Worm (Caenorhabditis elegans) whole organism, young adult: ENCODE data around the gene hlh-14.
A peak's percentile ranks its signal among the peaks of the same experiment; 100 is the strongest.

Experiments
- B0019.2 ChIP-seq: fragments of 200-800 bp; sonication (Bioruptor generic); conservative IDR thresholded peaks from 2 replicates; pipeline ENCODE4 v1.3.6; 2022; ENCODE audit warnings: missing genetic modification reagents, missing genetic modification characterization, missing compliant biosample characterization
- B0035.1 ChIP-seq: sonication (generic microtip); optimal IDR thresholded peaks from 2 replicates; lab custom pipeline; 2016; ENCODE audit warnings: missing genetic modification characterization, mild to moderate bottlenecking, missing compliant biosample characterization, missing genotype, missing genetic modification reagents
- B0261.1 ChIP-seq: sonication (generic microtip); optimal IDR thresholded peaks from 2 replicates; lab custom pipeline; 2016; ENCODE audit warnings: mild to moderate bottlenecking, missing genetic modification characterization, moderate library complexity, missing compliant biosample characterization
- F10E7.11 ChIP-seq: sonication (generic microtip); optimal IDR thresholded peaks from 2 replicates; lab custom pipeline; 2017; ENCODE audit warnings: mild to moderate bottlenecking, missing genetic modification characterization, moderate library complexity, missing compliant biosample characterization
- F33H1.4 ChIP-seq: fragments of 200-800 bp; sonication (Bioruptor generic); IDR thresholded peaks from 2 replicates; pipeline ENCODE4 v1.3.6; 2022; ENCODE audit warnings: missing genetic modification reagents, missing genetic modification characterization, missing compliant biosample characterization
- F39B2.1 ChIP-seq: fragments of 200-800 bp; sonication (Bioruptor generic); IDR thresholded peaks from 2 replicates; pipeline ENCODE4 v1.3.6; 2022; ENCODE audit warnings: missing genetic modification reagents, missing genetic modification characterization, missing compliant biosample characterization
- F52B5.7 ChIP-seq: sonication (generic microtip); optimal IDR thresholded peaks from 2 replicates; lab custom pipeline; 2016; ENCODE audit warnings: mild to moderate bottlenecking, missing genetic modification characterization, missing compliant biosample characterization
- K12H6.12 ChIP-seq: fragments of 200-800 bp; sonication (Bioruptor generic); optimal IDR thresholded peaks from 2 replicates; lab custom pipeline; 2018; ENCODE audit warnings: mild to moderate bottlenecking, missing genetic modification characterization, missing compliant biosample characterization
- T07F8.4 ChIP-seq: sonication (generic microtip); optimal IDR thresholded peaks from 2 replicates; lab custom pipeline; 2016; ENCODE audit warnings: mild to moderate bottlenecking, missing genetic modification characterization, moderate library complexity, missing compliant biosample characterization
- Y53G8AR.9 ChIP-seq: fragments of 200-800 bp; sonication (Bioruptor generic); conservative IDR thresholded peaks from 2 replicates; pipeline ENCODE4 v1.3.6; 2022; ENCODE audit warnings: missing genetic modification reagents, missing genetic modification characterization, missing compliant biosample characterization
- Y56A3A.18 ChIP-seq: fragments of 200-800 bp; sonication (Bioruptor generic); IDR thresholded peaks from 2 replicates; pipeline ENCODE4 v1.3.6; 2022; ENCODE audit warnings: missing genetic modification reagents, missing genetic modification characterization, missing compliant biosample characterization
- Y95B8A.8 ChIP-seq: fragments of 200-800 bp; sonication (Bioruptor generic); IDR thresholded peaks from 2 replicates; pipeline ENCODE4 v1.3.6; 2022; ENCODE audit warnings: missing genetic modification reagents, missing genetic modification characterization, missing compliant biosample characterization
- aptf-2 ChIP-seq: fragments of 200-800 bp; sonication (Bioruptor generic); conservative IDR thresholded peaks from 2 replicates; pipeline ENCODE4 v1.3.6; 2022; ENCODE audit warnings: missing genetic modification reagents, missing genetic modification characterization, missing compliant biosample characterization
- attf-3 ChIP-seq: fragments of 200-800 bp; sonication (Bioruptor generic); conservative IDR thresholded peaks from 2 replicates; pipeline ENCODE4 v1.3.6; 2022; ENCODE audit warnings: missing genetic modification reagents, missing genetic modification characterization, missing compliant biosample characterization
- attf-5 ChIP-seq: fragments of 200-800 bp; sonication (Bioruptor generic); optimal IDR thresholded peaks from 2 replicates; lab custom pipeline; 2018; ENCODE audit warnings: mild to moderate bottlenecking, missing genetic modification characterization, missing compliant biosample characterization
- bed-2 ChIP-seq: fragments of 200-800 bp; sonication (Bioruptor generic); IDR thresholded peaks from 2 replicates; pipeline ENCODE4 v1.3.6; 2022; ENCODE audit warnings: missing genetic modification reagents, missing genetic modification characterization, missing compliant biosample characterization
- cebp-1 ChIP-seq, 2 experiments: fragments of 200-800 bp in 1 of 2; sonication (Bioruptor generic) in 1 of 2; sonication (generic microtip) in 1 of 2; IDR thresholded peaks in 1 of 2; optimal IDR thresholded peaks in 1 of 2; 2 replicates each; pipeline versions ENCODE4 v1.3.6 to Lab custom; 2017 to 2022; ENCODE audit warnings: missing compliant biosample characterization in 2 of 2, missing genetic modification characterization in 2 of 2, mild to moderate bottlenecking in 1 of 2, missing genetic modification reagents in 1 of 2, moderate library complexity in 1 of 2
- cebp-2 ChIP-seq: fragments of 200-800 bp; sonication (Bioruptor generic); IDR thresholded peaks from 2 replicates; pipeline ENCODE4 v1.3.6; 2022; ENCODE audit warnings: missing genetic modification characterization, missing compliant biosample characterization
- chd-7 ChIP-seq: sonication (generic microtip); optimal IDR thresholded peaks from 2 replicates; lab custom pipeline; 2016; ENCODE audit warnings: mild to moderate bottlenecking, missing genetic modification characterization, moderate library complexity, missing compliant biosample characterization
- dox-1 ChIP-seq: fragments of 200-800 bp; sonication (Bioruptor generic); IDR thresholded peaks from 2 replicates; pipeline ENCODE4 v1.3.6; 2022; ENCODE audit warnings: missing genetic modification reagents, missing genetic modification characterization, missing compliant biosample characterization
- dpl-1 ChIP-seq: fragments of 150-350 bp; optimal IDR thresholded peaks from 2 replicates; lab custom pipeline; 2014; ENCODE audit warnings: missing biosample characterization, missing genetic modification reagents, missing genetic modification characterization
- ets-4 ChIP-seq: fragments of 200-800 bp; sonication (Bioruptor generic); optimal IDR thresholded peaks from 2 replicates; lab custom pipeline; 2018; ENCODE audit warnings: mild to moderate bottlenecking, missing genetic modification characterization, missing compliant biosample characterization
- fkh-3 ChIP-seq: sonication (generic microtip); optimal IDR thresholded peaks from 2 replicates; lab custom pipeline; 2016; ENCODE audit warnings: mild to moderate bottlenecking, missing genetic modification characterization, missing compliant biosample characterization
- him-1 ChIP-seq: sonication (generic microtip); optimal IDR thresholded peaks from 2 replicates; lab custom pipeline; 2016; ENCODE audit warnings: missing genotype, missing genetic modification reagents, missing genetic modification characterization, missing compliant biosample characterization
- hrde-1 ChIP-seq: sonication (generic microtip); optimal IDR thresholded peaks from 2 replicates; lab custom pipeline; 2016; ENCODE audit warnings: missing genetic modification characterization, mild to moderate bottlenecking, missing compliant biosample characterization, moderate library complexity, missing genotype, missing genetic modification reagents, borderline replicate concordance
- let-526 ChIP-seq: fragments of 200-800 bp; sonication (Bioruptor generic); IDR thresholded peaks from 2 replicates; pipeline ENCODE4 v1.3.6; 2022; ENCODE audit warnings: missing genetic modification reagents, missing genetic modification characterization, missing compliant biosample characterization
- madf-10 ChIP-seq: sonication (generic microtip); optimal IDR thresholded peaks from 2 replicates; lab custom pipeline; 2016; ENCODE audit warnings: mild to moderate bottlenecking, missing genetic modification characterization, missing compliant biosample characterization
- madf-3 ChIP-seq: fragments of 200-800 bp; sonication (Bioruptor generic); IDR thresholded peaks from 2 replicates; pipeline ENCODE4 v1.3.6; 2022; ENCODE audit warnings: missing genetic modification reagents, missing genetic modification characterization, missing compliant biosample characterization
- mel-28 ChIP-seq: sonication (generic microtip); optimal IDR thresholded peaks from 2 replicates; lab custom pipeline; 2016; ENCODE audit warnings: borderline replicate concordance, mild to moderate bottlenecking, missing genetic modification characterization, missing compliant biosample characterization
- nfya-1 ChIP-seq: sonication (generic microtip); optimal IDR thresholded peaks from 2 replicates; lab custom pipeline; 2017; ENCODE audit warnings: antibody characterized with exemption, missing compliant biosample characterization, missing genetic modification characterization, borderline replicate concordance; ENCODE audit not compliant: insufficient read depth
- nfyb-1 ChIP-seq: fragments of 200-800 bp; sonication (Bioruptor generic); IDR thresholded peaks from 2 replicates; pipeline ENCODE4 v1.3.6; 2022; ENCODE audit warnings: missing genetic modification reagents, missing genetic modification characterization, missing compliant biosample characterization
- nhr-80 ChIP-seq: sonication (generic microtip); optimal IDR thresholded peaks from 2 replicates; lab custom pipeline; 2016; ENCODE audit warnings: missing genetic modification characterization, missing compliant biosample characterization
- nhr-90 ChIP-seq: sonication (generic microtip); optimal IDR thresholded peaks from 2 replicates; lab custom pipeline; 2016; ENCODE audit warnings: missing genotype, mild to moderate bottlenecking, missing genetic modification characterization, missing compliant biosample characterization
- repo-1 ChIP-seq: sonication (generic microtip); optimal IDR thresholded peaks from 2 replicates; lab custom pipeline; 2017; ENCODE audit warnings: mild to moderate bottlenecking, missing genetic modification characterization, missing compliant biosample characterization
- snpc-1.1 ChIP-seq: sonication (generic microtip); optimal IDR thresholded peaks from 2 replicates; lab custom pipeline; 2017; ENCODE audit warnings: missing genetic modification characterization, mild to moderate bottlenecking, missing compliant biosample characterization, antibody characterized with exemption, moderate library complexity, missing genotype, missing genetic modification reagents; ENCODE audit not compliant: insufficient read depth
- snpc-4 ChIP-seq, 5 experiments: fragments of 150-350 bp in 1 of 5; sonication (generic microtip) in 4 of 5; optimal IDR thresholded peaks; 2 replicates each; lab custom pipeline; 2014 to 2018; ENCODE audit warnings: missing genetic modification characterization in 5 of 5, missing biosample characterization in 3 of 5, antibody characterized with exemption in 2 of 5, mild to moderate bottlenecking in 2 of 5, missing compliant biosample characterization in 2 of 5, missing genotype in 2 of 5, moderate library complexity in 2 of 5, missing genetic modification reagents in 1 of 5
- somi-1 ChIP-seq: fragments of 200-800 bp; sonication (Bioruptor generic); optimal IDR thresholded peaks from 2 replicates; lab custom pipeline; 2018; ENCODE audit warnings: mild to moderate bottlenecking, missing genetic modification characterization, missing compliant biosample characterization
- unc-62 ChIP-seq: fragments of 150-350 bp; optimal IDR thresholded peaks from 2 replicates; lab custom pipeline; 2014; ENCODE audit warnings: missing biosample characterization, missing genetic modification reagents, missing genetic modification characterization
- zfh-2 ChIP-seq: fragments of 200-800 bp; sonication (Bioruptor generic); conservative IDR thresholded peaks from 2 replicates; pipeline ENCODE4 v1.3.6; 2022; ENCODE audit warnings: missing genetic modification reagents, missing genetic modification characterization, missing compliant biosample characterization
- ztf-3 ChIP-seq: fragments of 200-800 bp; sonication (Bioruptor generic); optimal IDR thresholded peaks from 2 replicates; lab custom pipeline; 2018; ENCODE audit warnings: mild to moderate bottlenecking, missing genetic modification characterization, missing compliant biosample characterization

hlh-14 gene

ce11 chrII:5707532-5707931 lies 31.2 kb downstream of the hlh-14 start, which contains the start of gene osta-2:
TSS of gene osta-2 (plus strand) at chrII:5707691.
- TF ChIP-seq nfyb-1 (GFP tag; lab: Robert Waterston, UW) = 0 out of 2 replicates have a peak, but pooled peaks have one; percentile 34
- TF ChIP-seq F52B5.7 (tag; lab: Kevin White, UChicago) = no peak

- TF ChIP-seq K12H6.12 (tag; lab: Kevin White, UChicago) (no peak), B0035.1 (tag; lab: Kevin White, UChicago) (no peak), nfyb-1 (GFP tag; lab: Robert Waterston, UW) (no peak)
Measured at ce11 chrII:5704479-5704878, 34.2 kb downstream of the hlh-14 start.

ce11 chrII:5702611-5703192 lies 36.0 kb downstream of the hlh-14 start:
- TF ChIP-seq hrde-1 (tag; lab: Kevin White, UChicago) = no peak
- no peak for TF ChIP-seq snpc-4 (GFP tag; optimal IDR thresholded peaks at IDR 0.05; lab: Kevin White, UChicago)
- no peak for TF ChIP-seq snpc-4 (tag; optimal IDR thresholded peaks at IDR 0.05; lab: Kevin White, UChicago)
- TF ChIP-seq cebp-1 (GFP tag; IDR thresholded peaks at IDR 0.05; lab: Robert Waterston, UW) = no peak
- TF ChIP-seq cebp-1 (tag; optimal IDR thresholded peaks at IDR 0.05; lab: Kevin White, UChicago) = peak; percentile 28
- no peak for TF ChIP-seq attf-3
- TF ChIP-seq aptf-2 = no peak

ce11 chrII:5701485-5701884 lies 37.2 kb downstream of the hlh-14 start:
- TF ChIP-seq dpl-1 (GFP tag; lab: Kevin White, UChicago) (no peak), F39B2.1 (GFP tag; lab: Robert Waterston, UW) (no peak), F10E7.11 (tag; lab: Kevin White, UChicago) (no peak), mel-28 (tag; lab: Kevin White, UChicago) (no peak), fkh-3 (tag; lab: Kevin White, UChicago) (no peak), unc-62 (GFP tag; lab: Kevin White, UChicago) (no peak), ztf-3 (no peak), Y53G8AR.9 (peak; percentile 72; the same call in 1 of the 2 replicates), chd-7 (peak; percentile 23), nhr-80 (peak; percentile 3), dox-1 (GFP tag; lab: Robert Waterston, UW) (peak; percentile 68), attf-5 (no peak), madf-10 (no peak), nhr-90 (no peak), B0261.1 (no peak), B0019.2 (GFP tag; lab: Robert Waterston, UW) (no peak), him-1 (tag; lab: Kevin White, UChicago) (peak; percentile 88), repo-1 (tag; lab: Kevin White, UChicago) (peak; percentile 71), somi-1 (GFP tag; lab: Kevin White, UChicago) (no peak), Y56A3A.18 (GFP tag; lab: Robert Waterston, UW) (peak; percentile 62), snpc-1.1 (tag; lab: Kevin White, UChicago) (peak; percentile 98), madf-3 (0 out of 2 replicates have a peak, but pooled peaks have one; percentile 13), let-526 (GFP tag; lab: Robert Waterston, UW) (no peak), bed-2 (GFP tag; lab: Robert Waterston, UW) (no peak), Y95B8A.8 (no peak), F33H1.4 (GFP tag; lab: Robert Waterston, UW) (peak; percentile 49; the same call in 1 of the 2 replicates), attf-3 (no peak), ets-4 (GFP tag; lab: Kevin White, UChicago) (no peak), nfya-1 (no peak), zfh-2 (GFP tag; lab: Robert Waterston, UW) (no peak; the same call in 1 of the 2 replicates), T07F8.4 (no peak), cebp-2 (GFP tag; lab: Robert Waterston, UW) (no peak), K12H6.12 (tag; lab: Kevin White, UChicago) (no peak)
